Fruit fly (Drosophila melanogaster) whole organism, embryonic: Measurements from ENCODE around the gene CG6738.
A peak's percentile ranks its signal among the peaks of the same experiment; 100 is the strongest.

Experiments
- Atf6 ChIP-seq: fragments of 200-800 bp; sonication (Bioruptor generic); IDR thresholded peaks from 2 replicates; pipeline ENCODE4 v1.3.6; 2022; ENCODE audit warnings: missing biosample characterization, missing genetic modification characterization
- B-H2 ChIP-seq: fragments of 200-800 bp; sonication (Bioruptor generic); optimal IDR thresholded peaks from 2 replicates; lab custom pipeline; 2018; ENCODE audit warnings: missing biosample characterization, mild to moderate bottlenecking, missing genetic modification characterization
- CG10274 ChIP-seq: fragments of 200-800 bp; sonication (Bioruptor generic); optimal IDR thresholded peaks from 3 replicates; lab custom pipeline; 2017; ENCODE audit warnings: missing biosample characterization, mild to moderate bottlenecking, missing genetic modification characterization
- CG10979 ChIP-seq: fragments of 200-800 bp; sonication (Bioruptor generic); optimal IDR thresholded peaks from 2 replicates; lab custom pipeline; 2018; ENCODE audit warnings: missing biosample characterization, mild to moderate bottlenecking, missing genetic modification characterization, moderate library complexity
- CG11723 ChIP-seq: fragments of 200-800 bp; sonication (Bioruptor generic); optimal IDR thresholded peaks from 2 replicates; lab custom pipeline; 2017; ENCODE audit warnings: missing biosample characterization, mild to moderate bottlenecking, missing genetic modification characterization
- CG12299 ChIP-seq: fragments of 200-800 bp; sonication (Bioruptor generic); optimal IDR thresholded peaks from 2 replicates; lab custom pipeline; 2018; ENCODE audit warnings: missing biosample characterization, mild to moderate bottlenecking, missing genetic modification characterization
- CG1792 ChIP-seq: fragments of 200-800 bp; sonication (Bioruptor generic); optimal IDR thresholded peaks from 2 replicates; lab custom pipeline; 2016; ENCODE audit warnings: missing biosample characterization, missing genetic modification characterization
- CG18262 ChIP-seq: fragments of 200-800 bp; optimal IDR thresholded peaks from 3 replicates; lab custom pipeline; 2019; ENCODE audit warnings: missing biosample characterization, mild to moderate bottlenecking, missing genetic modification characterization, moderate library complexity
- CG2678 ChIP-seq: fragments of 200-800 bp; sonication (Bioruptor generic); optimal IDR thresholded peaks from 3 replicates; lab custom pipeline; 2019; ENCODE audit warnings: missing biosample characterization, mild to moderate bottlenecking, missing genetic modification characterization, moderate library complexity
- CG2712 ChIP-seq: fragments of 200-800 bp; optimal IDR thresholded peaks from 3 replicates; lab custom pipeline; 2019; ENCODE audit warnings: missing biosample characterization, mild to moderate bottlenecking, missing genetic modification characterization, moderate library complexity
- CG31388 ChIP-seq: fragments of 200-800 bp; sonication (Bioruptor generic); optimal IDR thresholded peaks from 2 replicates; lab custom pipeline; 2016; ENCODE audit warnings: missing biosample characterization, missing genetic modification characterization
- CG34422 ChIP-seq: fragments of 200-800 bp; sonication (Bioruptor generic); IDR thresholded peaks from 3 replicates; pipeline ENCODE4 v1.3.6; 2022; ENCODE audit warnings: missing biosample characterization, missing genetic modification characterization
- CG42726 ChIP-seq: fragments of 200-800 bp; sonication (Bioruptor generic); IDR thresholded peaks from 2 replicates; pipeline ENCODE4 v1.3.6; 2022; ENCODE audit warnings: missing biosample characterization, missing genetic modification characterization; ENCODE audit not compliant: partially characterized antibody
- CG5953 ChIP-seq: fragments of 200-800 bp; sonication (Bioruptor generic); IDR thresholded peaks from 2 replicates; pipeline ENCODE4 v1.3.6; 2022; ENCODE audit warnings: missing biosample characterization, missing genetic modification characterization
- CG9727 ChIP-seq: fragments of 200-800 bp; sonication (Bioruptor generic); optimal IDR thresholded peaks from 3 replicates; lab custom pipeline; 2017; ENCODE audit warnings: missing biosample characterization, mild to moderate bottlenecking, missing genetic modification characterization
- D19A ChIP-seq: fragments of 200-800 bp; optimal IDR thresholded peaks from 3 replicates; lab custom pipeline; 2019; ENCODE audit warnings: missing biosample characterization, mild to moderate bottlenecking, missing genetic modification characterization, moderate library complexity
- Dll ChIP-seq: fragments of 200-800 bp; sonication (Bioruptor generic); IDR thresholded peaks from 4 replicates; pipeline ENCODE4 v1.3.6; 2022; ENCODE audit warnings: missing biosample characterization, missing genetic modification characterization; ENCODE audit not compliant: partially characterized antibody
- Dp ChIP-seq: fragments of 200-800 bp; sonication (Bioruptor generic); optimal IDR thresholded peaks from 2 replicates; lab custom pipeline; 2018; ENCODE audit warnings: missing biosample characterization, mild to moderate bottlenecking, missing genetic modification characterization, moderate library complexity
- Drgx ChIP-seq: fragments of 200-800 bp; sonication (Bioruptor generic); IDR thresholded peaks from 2 replicates; pipeline ENCODE4 v1.3.6; 2022; ENCODE audit warnings: missing biosample characterization, missing genetic modification characterization
- H2.0 ChIP-seq: fragments of 200-800 bp; sonication (Bioruptor generic); IDR thresholded peaks from 2 replicates; pipeline ENCODE4 v1.3.6; 2022; ENCODE audit warnings: missing biosample characterization, missing genetic modification characterization
- Hmr ChIP-seq: fragments of 200-800 bp; sonication (Bioruptor generic); optimal IDR thresholded peaks from 3 replicates; lab custom pipeline; 2017; ENCODE audit warnings: mild to moderate bottlenecking, missing biosample characterization, missing genetic modification reagents, missing genetic modification characterization
- Med ChIP-seq: fragments of 200-800 bp; sonication (Bioruptor generic); peaks from one replicate; lab custom pipeline; 2016; ENCODE audit warnings: missing biosample characterization, missing genetic modification characterization, mild to moderate bottlenecking, inconsistent platforms, moderate library complexity
- Scr ChIP-seq: fragments of 200-800 bp; sonication (Bioruptor generic); IDR thresholded peaks from 2 replicates; pipeline ENCODE4 v1.3.6; 2022; ENCODE audit warnings: missing biosample characterization, missing genetic modification characterization; ENCODE audit not compliant: partially characterized antibody
- Xrp1 ChIP-seq: fragments of 200-800 bp; sonication (Bioruptor generic); IDR thresholded peaks from 2 replicates; pipeline ENCODE4 v1.3.6; 2022; ENCODE audit warnings: missing biosample characterization, missing genetic modification characterization
- ara ChIP-seq: fragments of 200-800 bp; sonication (Bioruptor generic); IDR thresholded peaks from 2 replicates; pipeline ENCODE4 v1.3.6; 2022; ENCODE audit warnings: missing biosample characterization, missing genetic modification characterization
- bab2 ChIP-seq: fragments of 200-800 bp; sonication (Bioruptor generic); optimal IDR thresholded peaks from 2 replicates; lab custom pipeline; 2016; ENCODE audit warnings: missing biosample characterization, missing genetic modification characterization
- bsh ChIP-seq, 2 experiments: fragments of 200-800 bp; sonication (Bioruptor generic); optimal IDR thresholded peaks; 2 replicates each; lab custom pipeline; 2017 to 2018; ENCODE audit warnings: mild to moderate bottlenecking in 2 of 2, missing biosample characterization in 2 of 2, missing genetic modification characterization in 2 of 2, moderate library complexity in 1 of 2
- cg ChIP-seq: fragments of 200-800 bp; sonication (Bioruptor generic); optimal IDR thresholded peaks from 3 replicates; lab custom pipeline; 2019; ENCODE audit warnings: missing biosample characterization, mild to moderate bottlenecking, missing genetic modification characterization, moderate library complexity
- crol ChIP-seq: fragments of 200-800 bp; sonication (Bioruptor generic); IDR thresholded peaks from 2 replicates; pipeline ENCODE4 v1.3.6; 2022; ENCODE audit warnings: missing biosample characterization, missing genetic modification characterization
- gce ChIP-seq: fragments of 200-800 bp; sonication (Bioruptor generic); IDR thresholded peaks from 3 replicates; pipeline ENCODE4 v1.3.6; 2022; ENCODE audit warnings: missing biosample characterization, missing genetic modification characterization
- gem ChIP-seq: fragments of 200-800 bp; sonication (Bioruptor generic); optimal IDR thresholded peaks from 2 replicates; lab custom pipeline; 2019; ENCODE audit warnings: missing biosample characterization, mild to moderate bottlenecking, missing genetic modification characterization, moderate library complexity
- jing ChIP-seq: fragments of 200-800 bp; sonication (Bioruptor generic); optimal IDR thresholded peaks from 2 replicates; lab custom pipeline; 2018; ENCODE audit warnings: missing biosample characterization, mild to moderate bottlenecking, missing genetic modification characterization
- lbe ChIP-seq: fragments of 200-800 bp; sonication (Bioruptor generic); optimal IDR thresholded peaks from 2 replicates; lab custom pipeline; 2016; ENCODE audit warnings: missing biosample characterization, mild to moderate bottlenecking, missing genetic modification characterization
- lola ChIP-seq, 3 experiments: fragments of >200 bp in 2 of 3; fragments of 200-800 bp in 1 of 3; sonication (Bioruptor generic) in 1 of 3; optimal IDR thresholded peaks; 2 replicates each; lab custom pipeline; 2017 to 2019; ENCODE audit warnings: missing biosample characterization in 3 of 3, missing genetic modification characterization in 3 of 3, mild to moderate bottlenecking in 1 of 3, moderate library complexity in 1 of 3
- nerfin-2 ChIP-seq: fragments of 200-800 bp; sonication (Bioruptor generic); IDR thresholded peaks from 2 replicates; pipeline ENCODE4 v1.3.6; 2022; ENCODE audit warnings: missing biosample characterization, missing genetic modification characterization; ENCODE audit not compliant: partially characterized antibody
- nom ChIP-seq: fragments of 200-800 bp; sonication (Bioruptor generic); optimal IDR thresholded peaks from 2 replicates; lab custom pipeline; 2017; ENCODE audit warnings: missing biosample characterization, missing genetic modification characterization, mild to moderate bottlenecking, moderate library complexity, missing genetic modification reagents
- pho ChIP-seq: fragments of 200-800 bp; sonication (Bioruptor generic); optimal IDR thresholded peaks from 2 replicates; lab custom pipeline; 2016; ENCODE audit warnings: missing biosample characterization, missing genetic modification characterization
- pnt ChIP-seq: fragments of 200-800 bp; sonication (Bioruptor generic); optimal IDR thresholded peaks from 3 replicates; lab custom pipeline; 2016; ENCODE audit warnings: missing biosample characterization, missing genetic modification characterization
- pzg ChIP-seq: fragments of 200-800 bp; sonication (Bioruptor generic); optimal IDR thresholded peaks from 3 replicates; lab custom pipeline; 2018; ENCODE audit warnings: missing biosample characterization, mild to moderate bottlenecking, missing genetic modification characterization, moderate library complexity
- row ChIP-seq: fragments of 200-800 bp; sonication (Bioruptor generic); IDR thresholded peaks from 3 replicates; pipeline ENCODE4 v1.3.6; 2022; ENCODE audit warnings: missing biosample characterization, missing genetic modification characterization
- slbo ChIP-seq: fragments of 200-800 bp; sonication (Bioruptor generic); IDR thresholded peaks from 2 replicates; pipeline ENCODE4 v1.3.6; 2022; ENCODE audit warnings: missing biosample characterization, missing genetic modification characterization
- tgo ChIP-seq: fragments of 200-800 bp; sonication (Bioruptor generic); IDR thresholded peaks from 3 replicates; pipeline ENCODE4 v1.3.6; 2022; ENCODE audit warnings: missing biosample characterization, missing genetic modification characterization
- unpg ChIP-seq: fragments of 200-800 bp; sonication (Bioruptor generic); optimal IDR thresholded peaks from 3 replicates; lab custom pipeline; 2018; ENCODE audit warnings: missing biosample characterization, mild to moderate bottlenecking, missing genetic modification characterization, moderate library complexity
- vnd ChIP-seq: fragments of 200-800 bp; sonication (Bioruptor generic); IDR thresholded peaks from 3 replicates; pipeline ENCODE4 v1.3.6; 2022; ENCODE audit warnings: missing biosample characterization, missing genetic modification characterization; ENCODE audit not compliant: partially characterized antibody
- vvl ChIP-seq: fragments of 200-800 bp; sonication (Bioruptor generic); IDR thresholded peaks from 2 replicates; pipeline ENCODE4 v1.3.6; 2022; ENCODE audit warnings: missing biosample characterization, missing genetic modification characterization

The CG6738 gene

dm6 chr3R:23147625-23148024 is 48.3 kb downstream of the CG6738 start:
- no peak for TF ChIP-seq CG42726 (GFP tag; lab: Robert Waterston, UW)
- peak; percentile 30; the same call in 1 of the 2 replicates for TF ChIP-seq Xrp1 (GFP tag; lab: Robert Waterston, UW)
- peak; percentile 0 for TF ChIP-seq CG10979 (tag; lab: Kevin White, UChicago)
- no peak for TF ChIP-seq CG31388 (GFP tag; lab: Kevin White, UChicago)
- TF ChIP-seq jing (GFP tag; lab: Kevin White, UChicago), result no peak
- TF ChIP-seq H2.0 (GFP tag; lab: Robert Waterston, UW), result no peak
- no peak for TF ChIP-seq gce (GFP tag; lab: Robert Waterston, UW)
- no peak for TF ChIP-seq Hmr (GFP tag; lab: Kevin White, UChicago)
- TF ChIP-seq CG2712 (tag; lab: Kevin White, UChicago), result peak; percentile 16
- TF ChIP-seq CG18262 (tag; lab: Kevin White, UChicago), result no peak
- TF ChIP-seq tgo (GFP tag; lab: Robert Waterston, UW), result 0 out of 3 replicates have a peak, but pooled peaks have one; percentile 19
- TF ChIP-seq Atf6, result no peak
- TF ChIP-seq bab2 (GFP tag; lab: Kevin White, UChicago), result no peak
- peak in 1 of 2 experiments; percentile 6 for TF ChIP-seq bsh (GFP tag; optimal IDR thresholded peaks at IDR 0.05; lab: Kevin White, UChicago)
- TF ChIP-seq CG11723 (GFP tag; lab: Kevin White, UChicago), result no peak
- TF ChIP-seq CG12299, result no peak
- TF ChIP-seq CG1792 (GFP tag; lab: Kevin White, UChicago), result no peak
- no peak for TF ChIP-seq CG34422
- TF ChIP-seq pzg (GFP tag; lab: Kevin White, UChicago), result no peak
- TF ChIP-seq unpg (GFP tag; lab: Kevin White, UChicago), result peak; percentile 3
- TF ChIP-seq B-H2 (GFP tag; lab: Kevin White, UChicago), result no peak
- peak in 1 of 3 experiments; percentile 2 for TF ChIP-seq lola (GFP tag; optimal IDR thresholded peaks at IDR 0.05; lab: Kevin White, UChicago)
- TF ChIP-seq lbe (GFP tag; lab: Kevin White, UChicago), result peak; percentile 64
- 0 out of 3 replicates have a peak, but pooled peaks have one; percentile 11 for TF ChIP-seq row (GFP tag; lab: Robert Waterston, UW)
- no peak for TF ChIP-seq cg (GFP tag; lab: Kevin White, UChicago)
- no peak for TF ChIP-seq slbo
- peak; percentile 26 for TF ChIP-seq gem (tag; lab: Kevin White, UChicago)
- TF ChIP-seq Drgx, result peak; percentile 64
- no peak for TF ChIP-seq Dp (GFP tag; lab: Kevin White, UChicago)
- TF ChIP-seq Scr, result no peak
- peak; percentile 47 for TF ChIP-seq Med
- peak; percentile 1; the same call in 1 of the 2 replicates for TF ChIP-seq crol (GFP tag; lab: Robert Waterston, UW)
- no peak for TF ChIP-seq CG2678 (tag; lab: Kevin White, UChicago)
- TF ChIP-seq Dll (GFP tag; lab: Robert Waterston, UW), result no peak
- TF ChIP-seq CG9727, result no peak
- TF ChIP-seq D19A (tag; lab: Kevin White, UChicago), result peak; percentile 88
- TF ChIP-seq CG5953 (GFP tag; lab: Robert Waterston, UW), result no peak
- no peak for TF ChIP-seq nerfin-2 (GFP tag; lab: Robert Waterston, UW)

- TF ChIP-seq pnt (GFP tag; lab: Kevin White, UChicago) (no peak), nom (GFP tag; lab: Kevin White, UChicago) (peak; percentile 39), vnd (GFP tag; lab: Robert Waterston, UW) (no peak), Drgx (peak; percentile 34; the same call in 1 of the 2 replicates), pho (no peak), ara (GFP tag; lab: Robert Waterston, UW) (0 out of 2 replicates have a peak, but pooled peaks have one; percentile 11), vvl (GFP tag; lab: Robert Waterston, UW) (no peak), CG10274 (GFP tag; lab: Kevin White, UChicago) (peak; percentile 94)
Observed at dm6 chr3R:23148433-23148832, 49.1 kb downstream of the CG6738 start.
